Fruit fly (Drosophila melanogaster) whole organism: ENCODE data around the gene CG18478.
"Not testable (repeated sequence)": the region's sequence is repeated elsewhere in the genome, so short reads cannot be mapped to it uniquely, and the experiment has no call there.

Experiments used
- CG8478 ChIP-seq: fragments of >200 bp; optimal IDR thresholded peaks from 2 replicates; lab custom pipeline; 2018; ENCODE audit warnings: inconsistent platforms
- psq ChIP-seq: fragments of >200 bp; optimal IDR thresholded peaks from 2 replicates; lab custom pipeline; 2017

- TF ChIP-seq psq (lab: Kevin White, UChicago); CG8478: not testable (repeated sequence)
Measured at dm6 chr2L:15710999-15711398, 41.0 kb downstream of the CG18478 start, which contains the start of gene CG43924.
